Worm (Caenorhabditis elegans): ENCODE results near the gene tmem-131.
A peak's percentile ranks its signal among the peaks of the same experiment; 100 is the strongest.

The tmem-131 gene

DNA sequence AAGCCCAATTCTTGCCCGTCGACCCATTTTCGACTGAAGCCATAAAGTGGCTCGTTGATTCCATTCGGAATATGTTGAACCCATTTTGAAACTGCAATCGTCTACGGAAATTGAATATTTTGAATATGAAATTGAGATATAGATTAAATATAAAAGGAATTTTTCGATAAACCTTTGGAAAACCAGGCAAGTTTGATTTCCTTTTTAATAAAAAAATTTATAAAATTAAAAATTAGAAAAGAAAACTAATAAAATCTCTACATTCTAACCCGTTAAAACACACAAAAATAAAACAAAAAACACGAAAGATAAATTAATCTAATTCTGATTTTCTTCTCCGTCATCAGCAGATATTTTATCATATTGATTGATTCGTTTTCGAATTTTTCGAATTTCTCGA is 8.9 kb upstream of the tmem-131 start, which contains the start of gene R144.12:
TSS of gene R144.12 (minus strand) at position 101 of the 400 bp plus-strand sequence.
- TF ChIP-seq skn-1 (tag; optimal IDR thresholded peaks at IDR 0.05): no peak

DNA sequence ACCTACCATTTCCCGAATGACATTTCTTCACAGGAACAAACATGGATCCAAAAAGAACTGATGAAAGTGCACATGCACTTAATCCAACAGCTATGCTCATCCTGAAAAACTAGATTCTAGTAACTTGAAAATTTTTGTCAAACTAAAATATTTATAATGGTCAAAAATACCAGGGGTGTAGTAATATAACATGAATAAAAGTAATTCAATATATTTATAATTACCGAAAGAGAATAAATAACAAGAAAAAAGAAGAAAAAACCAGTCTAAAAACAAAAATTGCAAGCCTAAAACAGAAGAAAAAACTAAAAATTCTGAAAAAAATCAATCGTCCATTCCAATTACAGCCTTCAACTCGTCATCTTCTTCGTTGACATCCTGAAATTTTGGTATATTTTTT is 6.7 kb upstream of the tmem-131 start, which contains the start of gene R144.6:
TSS of gene R144.6 (minus strand) at position 101 of the 400 bp plus-strand sequence.
- TF ChIP-seq nhr-84 (tag; optimal IDR thresholded peaks at IDR 0.05) (no peak), nhr-77 (tag; optimal IDR thresholded peaks at IDR 0.05) (no peak), efl-1 (optimal IDR thresholded peaks at IDR 0.05) (no peak), efl-1 (GFP tag; optimal IDR thresholded peaks at IDR 0.05 in 1 of 2) (peak in 1 of 2 experiments; percentile 9), sptf-1 (tag; optimal IDR thresholded peaks at IDR 0.05) (no peak), lir-3 (tag; optimal IDR thresholded peaks at IDR 0.05; ENCODE audit: poor library complexity) (no peak)

DNA sequence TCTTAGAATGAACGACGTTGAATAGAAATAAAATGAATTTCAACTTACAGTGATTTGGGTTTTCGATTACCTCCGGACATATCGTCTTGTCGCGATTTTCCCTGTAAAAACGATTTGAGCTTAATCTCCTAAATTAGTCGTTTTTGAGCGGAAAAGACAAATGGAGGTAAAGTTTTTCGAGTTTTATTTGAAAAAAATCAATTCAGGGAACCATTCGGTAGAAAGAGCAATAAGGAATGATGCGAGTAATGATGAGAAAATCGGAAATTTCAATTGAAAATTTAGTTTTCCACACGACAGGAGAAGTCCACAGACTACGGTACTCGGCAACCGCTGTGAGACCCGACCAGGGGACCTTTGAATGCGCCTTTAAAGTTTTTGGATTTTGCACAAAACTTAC is 4.3 kb upstream of the tmem-131 start, which contains the start of gene R144.10:
TSS of gene R144.10 (minus strand) at position 101 of the 400 bp plus-strand sequence.
- no peak for TF ChIP-seq ceh-88 (GFP tag; IDR thresholded peaks at IDR 0.05)
- no peak for TF ChIP-seq nhr-11 (tag; optimal IDR thresholded peaks at IDR 0.05)

DNA sequence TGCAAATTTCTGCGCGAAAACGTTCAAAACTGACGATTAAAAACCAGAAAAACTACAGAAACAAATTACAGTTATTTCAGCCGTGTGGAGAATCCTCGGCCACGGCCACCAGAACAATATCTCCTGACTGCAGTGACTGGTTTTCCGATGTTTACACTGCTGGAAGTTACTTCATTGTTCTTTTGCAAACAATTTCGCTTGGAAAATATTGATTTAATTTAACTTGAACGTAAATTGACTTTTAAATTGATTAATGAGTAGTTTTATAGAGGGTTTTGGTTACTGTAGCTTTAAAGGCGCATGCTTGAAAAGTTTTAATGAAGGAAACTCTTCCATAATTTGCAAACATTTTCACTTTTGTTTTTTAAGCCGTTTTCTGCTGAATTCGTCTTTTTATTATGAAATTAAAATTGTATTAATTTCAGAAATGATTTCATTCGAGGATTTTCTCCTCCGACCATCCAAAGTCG is 1.0 kb upstream of the tmem-131 start, which contains the start of gene smcr-8:
TSS of gene smcr-8 (plus strand) at position 420 of the 470 bp plus-strand sequence.
- TF ChIP-seq lsy-2 (tag; optimal IDR thresholded peaks at IDR 0.05) (peak in 1 of 2 experiments; percentile 28), efl-1 (optimal IDR thresholded peaks at IDR 0.05) (no peak), efl-1 (GFP tag; optimal IDR thresholded peaks at IDR 0.05 in 1 of 2) (peak; percentile 39 to 58), rnt-1 (tag; optimal IDR thresholded peaks at IDR 0.05) (peak; percentile 27), ceh-90 (tag; optimal IDR thresholded peaks at IDR 0.05) (peak; percentile 23), dpl-1 (GFP tag; optimal IDR thresholded peaks at IDR 0.05) (peak in 1 of 3 experiments; percentile 14), nhr-19 (GFP tag; conservative IDR thresholded peaks at IDR 0.05) (no peak), snpc-4 (tag; optimal IDR thresholded peaks at IDR 0.05) (no peak), Y116A8C.19 (tag; optimal IDR thresholded peaks at IDR 0.05; ENCODE audit: borderline replicate concordance) (no peak), lin-35 (GFP tag; optimal IDR thresholded peaks at IDR 0.05) (peak in 1 of 2 experiments; percentile 2)

DNA sequence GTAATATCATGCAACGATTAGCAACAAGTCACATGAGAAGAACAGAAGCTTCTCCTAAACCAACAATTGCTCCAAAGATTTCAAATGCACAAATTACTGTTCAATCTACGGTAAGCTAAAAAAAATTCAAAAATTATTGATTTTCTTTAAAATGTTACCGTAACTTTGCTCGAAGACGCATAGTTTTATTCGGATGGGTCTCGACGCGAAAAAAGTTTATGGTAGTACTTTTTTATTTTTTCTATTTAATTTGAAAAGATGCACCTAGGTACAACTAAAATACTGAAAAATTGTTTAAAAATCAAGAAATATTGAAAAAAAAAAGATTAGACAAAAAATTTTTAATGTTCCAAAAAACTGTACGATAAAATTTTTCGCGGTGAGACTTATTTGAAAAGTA is 10.3 kb downstream of the tmem-131 start:
- TF ChIP-seq ceh-8 (GFP tag; optimal IDR thresholded peaks at IDR 0.05): no peak
- TF ChIP-seq efl-1 (optimal IDR thresholded peaks at IDR 0.05): no peak
- peak in 1 of 2 experiments; percentile 43 for TF ChIP-seq efl-1 (GFP tag; optimal IDR thresholded peaks at IDR 0.05 in 1 of 2)
- no peak for TF ChIP-seq egl-13 (tag; optimal IDR thresholded peaks at IDR 0.05)
- TF ChIP-seq lin-14 (GFP tag; optimal IDR thresholded peaks at IDR 0.05): no peak
- no peak for TF ChIP-seq mef-2 (tag; optimal IDR thresholded peaks at IDR 0.05)
- no peak for TF ChIP-seq hlh-17 (GFP tag; optimal IDR thresholded peaks at IDR 0.05; ENCODE audit: borderline replicate concordance)

DNA sequence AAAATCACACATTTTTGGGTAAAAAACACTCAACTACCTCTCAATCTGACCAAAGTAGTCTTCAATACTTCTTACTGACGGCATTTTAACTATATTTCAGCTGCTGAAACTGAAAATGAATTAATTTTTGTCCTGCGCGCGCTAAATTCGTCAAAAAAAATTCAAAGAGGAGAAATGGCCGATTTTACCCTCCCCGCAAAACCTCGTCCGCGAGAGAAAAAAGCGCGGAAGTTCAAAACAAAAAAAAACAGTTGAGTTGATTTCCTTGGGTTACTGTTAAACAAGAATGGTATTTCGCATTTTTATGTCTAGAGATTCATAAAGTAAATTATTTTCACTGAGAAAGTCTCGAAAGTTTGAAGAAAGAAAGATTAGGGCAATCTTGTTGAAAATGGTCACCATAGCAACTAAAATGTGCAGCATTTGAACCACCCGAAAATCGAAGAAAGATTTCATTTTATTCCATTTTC is 11.1 kb downstream of the tmem-131 start, which contains the start of the genes C27F2.10 and wdr-60:
TSS of gene C27F2.10 (minus strand) at position 109 of the 470 bp plus-strand sequence.
TSS of gene wdr-60 (plus strand) at position 420 of the 470 bp plus-strand sequence.
- peak; percentile 58 to 89 for TF ChIP-seq efl-1 (optimal IDR thresholded peaks at IDR 0.05)
- peak; percentile 88 to 98 for TF ChIP-seq efl-1 (GFP tag; optimal IDR thresholded peaks at IDR 0.05 in 1 of 2)
- no peak for TF ChIP-seq fos-1 (tag; optimal IDR thresholded peaks at IDR 0.05)
- TF ChIP-seq nhr-77 (tag; optimal IDR thresholded peaks at IDR 0.05): no peak
- no peak for TF ChIP-seq fkh-10 (GFP tag; optimal IDR thresholded peaks at IDR 0.05)
- no peak for TF ChIP-seq ets-5 (GFP tag; IDR thresholded peaks at IDR 0.05)
- peak; percentile 56 for TF ChIP-seq nhr-71 (tag; optimal IDR thresholded peaks at IDR 0.05)
- no peak for TF ChIP-seq nhr-76 (tag; optimal IDR thresholded peaks at IDR 0.05)
- no peak for TF ChIP-seq hlh-17 (GFP tag; optimal IDR thresholded peaks at IDR 0.05; ENCODE audit: borderline replicate concordance)
- TF ChIP-seq swsn-7 (tag; optimal IDR thresholded peaks at IDR 0.05): no peak
- TF ChIP-seq fkh-4 (tag; optimal IDR thresholded peaks at IDR 0.05; ENCODE audit: borderline replicate concordance): no peak
- peak; percentile 64 for TF ChIP-seq lir-3 (tag; optimal IDR thresholded peaks at IDR 0.05; ENCODE audit: poor library complexity)
- peak; percentile 41 for TF ChIP-seq xbp-1 (tag; optimal IDR thresholded peaks at IDR 0.05)
- TF ChIP-seq ztf-4 (tag; optimal IDR thresholded peaks at IDR 0.05): no peak
- no peak for TF ChIP-seq nhr-237 (tag; optimal IDR thresholded peaks at IDR 0.05)
- TF ChIP-seq egl-13 (tag; optimal IDR thresholded peaks at IDR 0.05): no peak
- TF ChIP-seq aly-2 (tag; optimal IDR thresholded peaks at IDR 0.05): no peak
- TF ChIP-seq sptf-1 (tag; optimal IDR thresholded peaks at IDR 0.05): no peak
- no peak for TF ChIP-seq ceh-8 (GFP tag; optimal IDR thresholded peaks at IDR 0.05)
- no peak for TF ChIP-seq ceh-63 (GFP tag; optimal IDR thresholded peaks at IDR 0.05)
- peak; percentile 84 to 92 for TF ChIP-seq lin-35 (GFP tag; optimal IDR thresholded peaks at IDR 0.05)
- no peak for TF ChIP-seq nhr-12 (tag; optimal IDR thresholded peaks at IDR 0.05)
- no peak for TF ChIP-seq F16B12.6 (tag; optimal IDR thresholded peaks at IDR 0.05)
- TF ChIP-seq sox-4 (tag; optimal IDR thresholded peaks at IDR 0.05): no peak
- TF ChIP-seq elt-3 (tag; optimal IDR thresholded peaks at IDR 0.05): no peak
- no peak for TF ChIP-seq unc-130 (tag; optimal IDR thresholded peaks at IDR 0.05)
- no peak for TF ChIP-seq hpl-2 (GFP tag; optimal IDR thresholded peaks at IDR 0.05)
- TF ChIP-seq C34B4.2 (tag; optimal IDR thresholded peaks at IDR 0.05): no peak
